Worm (Caenorhabditis elegans): ENCODE data around the gene C14A6.8.
A peak's percentile ranks its signal among the peaks of the same experiment; 100 is the strongest.

The C14A6.8 gene

ce11 chrV:18168266-18168665 is 3.2 kb downstream of the C14A6.8 start, which contains the start of gene C14A6.7:
TSS of gene C14A6.7 (minus strand) at chrV:18168366.
- TF ChIP-seq ceh-83 (GFP tag; optimal IDR thresholded peaks at IDR 0.05), result no peak
- no peak for TF ChIP-seq bed-3 (GFP tag; optimal IDR thresholded peaks at IDR 0.05)
- no peak for TF ChIP-seq drap-1 (GFP tag; optimal IDR thresholded peaks at IDR 0.05)
- TF ChIP-seq sptf-1 (tag; optimal IDR thresholded peaks at IDR 0.05), result no peak
- no peak for TF ChIP-seq nhr-2 (tag; optimal IDR thresholded peaks at IDR 0.05)

ce11 chrV:18167161-18167560 is 4.3 kb downstream of the C14A6.8 start, which contains the start of gene C14A6.6:
TSS of gene C14A6.6 (minus strand) at chrV:18167261.
- TF ChIP-seq blmp-1 (tag; optimal IDR thresholded peaks at IDR 0.05) (no peak), nhr-237 (tag; optimal IDR thresholded peaks at IDR 0.05) (no peak), ceh-83 (GFP tag; optimal IDR thresholded peaks at IDR 0.05) (no peak), ztf-11 (tag; optimal IDR thresholded peaks at IDR 0.05) (no peak), mls-2 (tag; optimal IDR thresholded peaks at IDR 0.05) (no peak), nhr-12 (tag; optimal IDR thresholded peaks at IDR 0.05) (no peak), zip-8 (tag; optimal IDR thresholded peaks at IDR 0.05) (no peak), sptf-1 (tag; optimal IDR thresholded peaks at IDR 0.05) (no peak), nhr-76 (tag; optimal IDR thresholded peaks at IDR 0.05) (no peak), ces-1 (GFP tag; optimal IDR thresholded peaks at IDR 0.05) (no peak), drap-1 (GFP tag; optimal IDR thresholded peaks at IDR 0.05) (no peak), cnd-1 (tag; optimal IDR thresholded peaks at IDR 0.05) (no peak), bed-3 (GFP tag; optimal IDR thresholded peaks at IDR 0.05) (no peak), mab-5 (tag; optimal IDR thresholded peaks at IDR 0.05) (no peak), M03D4.4 (tag; optimal IDR thresholded peaks at IDR 0.05) (no peak)

ce11 chrV:18164758-18165157 is 6.7 kb downstream of the C14A6.8 start, which contains the start of gene C14A6.5:
TSS of gene C14A6.5 (minus strand) at chrV:18164858.
- TF ChIP-seq elt-1 (tag; optimal IDR thresholded peaks at IDR 0.05; ENCODE audit: borderline replicate concordance, insufficient read depth) (no peak), flh-1 (GFP tag; optimal IDR thresholded peaks at IDR 0.05) (no peak), hlh-1 (tag; optimal IDR thresholded peaks at IDR 0.05) (no peak), lsy-2 (tag; optimal IDR thresholded peaks at IDR 0.05) (no peak), bed-3 (GFP tag; optimal IDR thresholded peaks at IDR 0.05) (no peak), pha-4 (tag; optimal IDR thresholded peaks at IDR 0.05) (no peak), nhr-2 (tag; optimal IDR thresholded peaks at IDR 0.05) (no peak), M03D4.4 (tag; optimal IDR thresholded peaks at IDR 0.05) (no peak), mab-5 (tag; optimal IDR thresholded peaks at IDR 0.05) (no peak), ztf-11 (tag; optimal IDR thresholded peaks at IDR 0.05) (no peak), lin-32 (GFP tag; optimal IDR thresholded peaks at IDR 0.05) (no peak), cnd-1 (tag; optimal IDR thresholded peaks at IDR 0.05) (no peak), tbx-8 (GFP tag; optimal IDR thresholded peaks at IDR 0.05) (no peak), ceh-43 (GFP tag; optimal IDR thresholded peaks at IDR 0.05) (no peak), elt-3 (tag; optimal IDR thresholded peaks at IDR 0.05) (no peak), sem-2 (GFP tag; optimal IDR thresholded peaks at IDR 0.05) (no peak), ham-2 (GFP tag; optimal IDR thresholded peaks at IDR 0.05) (no peak), mls-2 (tag; optimal IDR thresholded peaks at IDR 0.05) (no peak), nhr-76 (tag; optimal IDR thresholded peaks at IDR 0.05) (no peak)

ce11 chrV:18163434-18163833 is 8.0 kb downstream of the C14A6.8 start:
- TF ChIP-seq sptf-1 (tag; optimal IDR thresholded peaks at IDR 0.05) (no peak), flh-1 (GFP tag; optimal IDR thresholded peaks at IDR 0.05) (no peak), lsy-2 (tag; optimal IDR thresholded peaks at IDR 0.05) (no peak), zip-8 (tag; optimal IDR thresholded peaks at IDR 0.05) (peak; percentile 96), elt-3 (tag; optimal IDR thresholded peaks at IDR 0.05) (no peak), pha-4 (tag; optimal IDR thresholded peaks at IDR 0.05) (no peak), mep-1 (tag; optimal IDR thresholded peaks at IDR 0.05) (no peak), nhr-2 (tag; optimal IDR thresholded peaks at IDR 0.05) (no peak), blmp-1 (tag; optimal IDR thresholded peaks at IDR 0.05) (no peak)

- TF ChIP-seq ham-2 (GFP tag; optimal IDR thresholded peaks at IDR 0.05) (no peak), pha-4 (tag; optimal IDR thresholded peaks at IDR 0.05) (no peak), flh-1 (GFP tag; optimal IDR thresholded peaks at IDR 0.05) (no peak), nhr-2 (tag; optimal IDR thresholded peaks at IDR 0.05) (no peak), sptf-1 (tag; optimal IDR thresholded peaks at IDR 0.05) (no peak), nhr-12 (tag; optimal IDR thresholded peaks at IDR 0.05) (no peak), tbx-8 (GFP tag; optimal IDR thresholded peaks at IDR 0.05) (no peak), unc-62 (GFP tag; optimal IDR thresholded peaks at IDR 0.05) (no peak), bed-3 (GFP tag; optimal IDR thresholded peaks at IDR 0.05) (no peak), elt-1 (tag; optimal IDR thresholded peaks at IDR 0.05; ENCODE audit: borderline replicate concordance, insufficient read depth) (no peak), mab-5 (tag; optimal IDR thresholded peaks at IDR 0.05) (no peak), ztf-11 (tag; optimal IDR thresholded peaks at IDR 0.05) (no peak), ceh-83 (GFP tag; optimal IDR thresholded peaks at IDR 0.05) (no peak), snpc-4 (tag; optimal IDR thresholded peaks at IDR 0.05) (no peak), nhr-237 (tag; optimal IDR thresholded peaks at IDR 0.05) (no peak), ceh-39 (tag; optimal IDR thresholded peaks at IDR 0.05) (no peak), sem-2 (GFP tag; optimal IDR thresholded peaks at IDR 0.05) (no peak), unc-120 (tag; optimal IDR thresholded peaks at IDR 0.05; ENCODE audit: poor library complexity, severe bottlenecking) (no peak)
Measured at ce11 chrV:18162568-18162967, 8.9 kb downstream of the C14A6.8 start, which contains the start of gene C14A6.12. TSS of gene C14A6.12 (minus strand) at chrV:18162668.

All from whole organism, mixed stage, embryonic.